Fruit fly (Drosophila melanogaster) whole organism, embryonic: ENCODE data around the gene MP1.

Source experiments
- Aef1 ChIP-seq: fragments of 200-800 bp; sonication (Bioruptor generic); IDR thresholded peaks from 3 replicates; pipeline ENCODE4 v1.3.6; 2022; ENCODE audit warnings: missing biosample characterization, missing genetic modification characterization
- CG10565 ChIP-seq: fragments of 200-800 bp; sonication (Bioruptor generic); optimal IDR thresholded peaks from 3 replicates; lab custom pipeline; 2016; ENCODE audit warnings: missing biosample characterization, mild to moderate bottlenecking, missing genetic modification characterization
- CG12219 ChIP-seq: fragments of 200-800 bp; sonication (Bioruptor generic); optimal IDR thresholded peaks from 3 replicates; lab custom pipeline; 2018; ENCODE audit warnings: missing biosample characterization, mild to moderate bottlenecking, missing genetic modification characterization
- CG14014 ChIP-seq: fragments of 200-800 bp; sonication (Bioruptor generic); IDR thresholded peaks from 2 replicates; pipeline ENCODE4 v1.3.6; 2022; ENCODE audit warnings: missing biosample characterization, missing genetic modification characterization
- CG15011 ChIP-seq: fragments of 200-800 bp; sonication (Bioruptor generic); optimal IDR thresholded peaks from 3 replicates; lab custom pipeline; 2018; ENCODE audit warnings: missing biosample characterization, mild to moderate bottlenecking, missing genetic modification characterization
- CG17328 ChIP-seq: fragments of 200-800 bp; sonication (Bioruptor generic); IDR thresholded peaks from 2 replicates; pipeline ENCODE4 v1.3.6; 2022; ENCODE audit warnings: missing biosample characterization, missing genetic modification characterization
- CG17829 ChIP-seq: fragments of 200-800 bp; optimal IDR thresholded peaks from 2 replicates; lab custom pipeline; 2019; ENCODE audit warnings: missing biosample characterization, mild to moderate bottlenecking, missing genetic modification characterization, moderate library complexity
- CG18599 ChIP-seq: fragments of 200-800 bp; sonication (Bioruptor generic); optimal IDR thresholded peaks from 3 replicates; lab custom pipeline; 2017; ENCODE audit warnings: missing biosample characterization, missing genetic modification characterization, mild to moderate bottlenecking, moderate library complexity, missing genetic modification reagents
- CG2129 ChIP-seq: fragments of 200-800 bp; sonication (Bioruptor generic); IDR thresholded peaks from 2 replicates; pipeline ENCODE4 v1.3.6; 2022; ENCODE audit warnings: missing biosample characterization, missing genetic modification characterization; ENCODE audit not compliant: partially characterized antibody
- CG4282 ChIP-seq: fragments of 200-800 bp; sonication (Bioruptor generic); optimal IDR thresholded peaks from 2 replicates; lab custom pipeline; 2016; ENCODE audit warnings: missing biosample characterization, missing genetic modification characterization
- CG43689 ChIP-seq: fragments of 200-800 bp; sonication (Bioruptor generic); IDR thresholded peaks from 2 replicates; pipeline ENCODE4 v1.3.6; 2022; ENCODE audit warnings: missing biosample characterization, missing genetic modification characterization
- CG4730 ChIP-seq: fragments of 200-800 bp; sonication (Bioruptor generic); IDR thresholded peaks from 2 replicates; pipeline ENCODE4 v1.3.6; 2022; ENCODE audit warnings: missing biosample characterization, missing genetic modification characterization
- CG4854 ChIP-seq: fragments of 200-800 bp; sonication (Bioruptor generic); optimal IDR thresholded peaks from 2 replicates; lab custom pipeline; 2016; ENCODE audit warnings: missing biosample characterization, missing genetic modification characterization, inconsistent platforms
- CG5245 ChIP-seq: fragments of 200-800 bp; sonication (Bioruptor generic); optimal IDR thresholded peaks from 3 replicates; lab custom pipeline; 2016; ENCODE audit warnings: missing biosample characterization, missing genetic modification characterization
- CG5953 ChIP-seq: fragments of 200-800 bp; sonication (Bioruptor generic); IDR thresholded peaks from 2 replicates; pipeline ENCODE4 v1.3.6; 2022; ENCODE audit warnings: missing biosample characterization, missing genetic modification characterization
- CG6175 ChIP-seq: fragments of 200-800 bp; sonication (Bioruptor generic); IDR thresholded peaks from 3 replicates; pipeline ENCODE4 v1.3.6; 2022; ENCODE audit warnings: missing biosample characterization, missing genetic modification characterization
- CG6791 ChIP-seq: fragments of 200-800 bp; sonication (Bioruptor generic); IDR thresholded peaks from 3 replicates; pipeline ENCODE4 v1.3.6; 2022; ENCODE audit warnings: missing biosample characterization, missing genetic modification characterization; ENCODE audit not compliant: partially characterized antibody
- CHES-1-like ChIP-seq: fragments of 200-800 bp; sonication (Bioruptor generic); optimal IDR thresholded peaks from 2 replicates; lab custom pipeline; 2016; ENCODE audit warnings: missing biosample characterization, missing genetic modification characterization
- D ChIP-seq, 2 experiments: fragments of 200-800 bp in 1 of 2; fragments of >200 bp in 1 of 2; sonication (Bioruptor generic) in 1 of 2; optimal IDR thresholded peaks; 2 replicates in 1 of 2; 3 replicates in 1 of 2; lab custom pipeline; 2017; ENCODE audit warnings: mild to moderate bottlenecking in 1 of 2, missing biosample characterization in 1 of 2, missing genetic modification characterization in 1 of 2, missing genetic modification reagents in 1 of 2
- Dbx ChIP-seq: fragments of 200-800 bp; sonication (Bioruptor generic); IDR thresholded peaks from 3 replicates; pipeline ENCODE4 v1.3.6; 2022; ENCODE audit warnings: missing biosample characterization, missing genetic modification characterization
- Dip3 ChIP-seq: fragments of 200-800 bp; sonication (Bioruptor generic); optimal IDR thresholded peaks from 3 replicates; lab custom pipeline; 2016; ENCODE audit warnings: missing biosample characterization, missing genetic modification characterization
- Hr78 ChIP-seq, 2 experiments: fragments of 200-800 bp in 1 of 2; fragments of >200 bp in 1 of 2; sonication (Bioruptor generic) in 1 of 2; optimal IDR thresholded peaks; 2 replicates each; lab custom pipeline; 2017 to 2019; ENCODE audit warnings: missing biosample characterization in 2 of 2, missing genetic modification characterization in 2 of 2, mild to moderate bottlenecking in 1 of 2, moderate library complexity in 1 of 2
- Jarid2 ChIP-seq: fragments of 200-800 bp; sonication (Bioruptor generic); optimal IDR thresholded peaks from 3 replicates; lab custom pipeline; 2017; ENCODE audit warnings: mild to moderate bottlenecking, missing biosample characterization, missing genetic modification reagents, missing genetic modification characterization
- NC2β ChIP-seq: fragments of 200-800 bp; sonication (Bioruptor generic); optimal IDR thresholded peaks from 2 replicates; lab custom pipeline; 2016; ENCODE audit warnings: missing biosample characterization, missing genetic modification characterization
- Nf-YB ChIP-seq: fragments of 200-800 bp; sonication (Bioruptor generic); optimal IDR thresholded peaks from 3 replicates; lab custom pipeline; 2019; ENCODE audit warnings: missing biosample characterization, mild to moderate bottlenecking, missing genetic modification characterization, moderate library complexity
- Sox102F ChIP-seq: fragments of 200-800 bp; sonication (Bioruptor generic); optimal IDR thresholded peaks from 2 replicates; lab custom pipeline; 2018; ENCODE audit warnings: missing biosample characterization, mild to moderate bottlenecking, missing genetic modification characterization, moderate library complexity
- Sry-δ ChIP-seq: fragments of 200-800 bp; sonication (Bioruptor generic); optimal IDR thresholded peaks from 2 replicates; lab custom pipeline; 2016; ENCODE audit warnings: missing biosample characterization, missing genetic modification characterization
- ash1 ChIP-seq: fragments of 200-800 bp; sonication (Bioruptor generic); optimal IDR thresholded peaks from 2 replicates; lab custom pipeline; 2018; ENCODE audit warnings: missing biosample characterization, mild to moderate bottlenecking, missing genetic modification characterization
- az2 ChIP-seq: fragments of 200-800 bp; sonication (Bioruptor generic); optimal IDR thresholded peaks from 3 replicates; lab custom pipeline; 2016; ENCODE audit warnings: missing biosample characterization, missing genetic modification characterization
- bigmax ChIP-seq: fragments of 200-800 bp; sonication (Bioruptor generic); optimal IDR thresholded peaks from 2 replicates; lab custom pipeline; 2018; ENCODE audit warnings: missing biosample characterization, mild to moderate bottlenecking, missing genetic modification characterization
- crol ChIP-seq: fragments of 200-800 bp; sonication (Bioruptor generic); IDR thresholded peaks from 2 replicates; pipeline ENCODE4 v1.3.6; 2022; ENCODE audit warnings: missing biosample characterization, missing genetic modification characterization
- dmrt11E ChIP-seq: fragments of 200-800 bp; sonication (Bioruptor generic); optimal IDR thresholded peaks from 3 replicates; lab custom pipeline; 2018; ENCODE audit warnings: missing biosample characterization, mild to moderate bottlenecking, missing genetic modification characterization, moderate library complexity
- ftz-f1 ChIP-seq: fragments of 200-800 bp; sonication (Bioruptor generic); optimal IDR thresholded peaks from 2 replicates; lab custom pipeline; 2016; ENCODE audit warnings: missing biosample characterization, missing genetic modification characterization
- gce ChIP-seq: fragments of 200-800 bp; sonication (Bioruptor generic); IDR thresholded peaks from 3 replicates; pipeline ENCODE4 v1.3.6; 2022; ENCODE audit warnings: missing biosample characterization, missing genetic modification characterization
- gcm ChIP-seq: fragments of 200-800 bp; sonication (Bioruptor generic); optimal IDR thresholded peaks from 2 replicates; lab custom pipeline; 2019; ENCODE audit warnings: missing biosample characterization, mild to moderate bottlenecking, missing genetic modification characterization, moderate library complexity
- gcm2 ChIP-seq: fragments of 200-800 bp; sonication (Bioruptor generic); optimal IDR thresholded peaks from 2 replicates; lab custom pipeline; 2016; ENCODE audit warnings: missing biosample characterization, missing genetic modification characterization
- hkb ChIP-seq, 2 experiments: fragments of 200-800 bp in 1 of 2; fragments of >200 bp in 1 of 2; sonication (Bioruptor generic) in 1 of 2; IDR thresholded peaks in 1 of 2; optimal IDR thresholded peaks in 1 of 2; 2 replicates each; pipeline versions ENCODE4 v1.3.6 to Lab custom; 2017 to 2022; ENCODE audit warnings: missing biosample characterization in 1 of 2, missing genetic modification characterization in 1 of 2
- inv ChIP-seq: fragments of 200-800 bp; sonication (Bioruptor generic); IDR thresholded peaks from 2 replicates; pipeline ENCODE4 v1.3.6; 2022; ENCODE audit warnings: missing biosample characterization, missing genetic modification characterization; ENCODE audit not compliant: partially characterized antibody
- knrl ChIP-seq: fragments of 200-800 bp; sonication (Bioruptor generic); IDR thresholded peaks from 3 replicates; pipeline ENCODE4 v1.3.6; 2022; ENCODE audit warnings: missing biosample characterization, missing genetic modification characterization; ENCODE audit not compliant: partially characterized antibody
- lab ChIP-seq: fragments of 200-800 bp; sonication (Bioruptor generic); optimal IDR thresholded peaks from 3 replicates; lab custom pipeline; 2017; ENCODE audit warnings: missing biosample characterization, missing genetic modification characterization, mild to moderate bottlenecking, moderate library complexity, missing genetic modification reagents
- nerfin-1 ChIP-seq: fragments of 200-800 bp; sonication (Bioruptor generic); optimal IDR thresholded peaks from 3 replicates; lab custom pipeline; 2019; ENCODE audit warnings: missing biosample characterization, mild to moderate bottlenecking, missing genetic modification characterization, moderate library complexity
- org-1 ChIP-seq: fragments of 200-800 bp; sonication (Bioruptor generic); optimal IDR thresholded peaks from 2 replicates; lab custom pipeline; 2017; ENCODE audit warnings: missing biosample characterization, missing genetic modification characterization
- pfk ChIP-seq: fragments of 200-800 bp; sonication (Bioruptor generic); optimal IDR thresholded peaks from 2 replicates; lab custom pipeline; 2018; ENCODE audit warnings: missing biosample characterization, mild to moderate bottlenecking, missing genetic modification characterization, moderate library complexity
- sim ChIP-seq: fragments of 200-800 bp; sonication (Bioruptor generic); IDR thresholded peaks from 2 replicates; pipeline ENCODE4 v1.3.6; 2022; ENCODE audit warnings: missing biosample characterization, missing genetic modification characterization
- sisA ChIP-seq: fragments of 200-800 bp; sonication (Bioruptor generic); IDR thresholded peaks from 2 replicates; pipeline ENCODE4 v1.3.6; 2022; ENCODE audit warnings: missing biosample characterization, missing genetic modification characterization
- tap ChIP-seq: fragments of 200-800 bp; optimal IDR thresholded peaks from 3 replicates; lab custom pipeline; 2019; ENCODE audit warnings: missing biosample characterization, mild to moderate bottlenecking, missing genetic modification characterization, moderate library complexity
- tin ChIP-seq: fragments of 200-800 bp; sonication (Bioruptor generic); optimal IDR thresholded peaks from 3 replicates; lab custom pipeline; 2016; ENCODE audit warnings: missing biosample characterization, missing genetic modification characterization
- toy ChIP-seq: fragments of 200-800 bp; sonication (Bioruptor generic); IDR thresholded peaks from 2 replicates; pipeline ENCODE4 v1.3.6; 2022; ENCODE audit warnings: missing biosample characterization, missing genetic modification characterization
- ttk ChIP-seq: fragments of 200-800 bp; sonication (Bioruptor generic); IDR thresholded peaks from 2 replicates; pipeline ENCODE4 v2.1.2; 2022; ENCODE audit warnings: missing biosample characterization, missing genetic modification characterization
- zfh2 ChIP-seq: fragments of 200-800 bp; sonication (Bioruptor generic); optimal IDR thresholded peaks from 2 replicates; lab custom pipeline; 2016; ENCODE audit warnings: missing biosample characterization, missing genetic modification characterization

The MP1 gene

dm6 chr3R:4333964-4334363, 26.3 kb downstream of the MP1 start, which contains the start of gene CG9776 (continued):
- TF ChIP-seq ash1 (GFP tag; lab: Kevin White, UChicago) (no peak), gce (GFP tag; lab: Robert Waterston, UW) (0 out of 3 replicates have a peak, but pooled peaks have one; percentile 10), tap (tag; lab: Kevin White, UChicago) (no peak), CG6175 (GFP tag; lab: Robert Waterston, UW) (no peak), CG18599 (no peak), CG4730 (GFP tag; lab: Robert Waterston, UW) (no peak), Nf-YB (no peak), org-1 (GFP tag; lab: Kevin White, UChicago) (no peak), ftz-f1 (peak; percentile 54), Sox102F (GFP tag; lab: Kevin White, UChicago) (no peak), tin (GFP tag; lab: Kevin White, UChicago) (peak; percentile 47), NC2β (GFP tag; lab: Kevin White, UChicago) (peak; percentile 67), toy (no peak), CG6791 (GFP tag; lab: Robert Waterston, UW) (peak; percentile 99), CG5953 (GFP tag; lab: Robert Waterston, UW) (no peak), Aef1 (GFP tag; lab: Robert Waterston, UW) (no peak), pfk (GFP tag; lab: Kevin White, UChicago) (no peak), CG4854 (GFP tag; lab: Kevin White, UChicago) (no peak), CG15011 (GFP tag; lab: Kevin White, UChicago) (no peak), CG17328 (peak; percentile 38; the same call in 1 of the 2 replicates), CG4282 (GFP tag; lab: Kevin White, UChicago) (peak; percentile 54), CG10565 (GFP tag; lab: Kevin White, UChicago) (no peak), bigmax (peak; percentile 29), Dip3 (GFP tag; lab: Kevin White, UChicago) (peak; percentile 57), inv (GFP tag; lab: Robert Waterston, UW) (peak; percentile 98), sim (no peak), CG43689 (GFP tag; lab: Robert Waterston, UW) (no peak), hkb (optimal IDR thresholded peaks at IDR 0.05; lab: Kevin White, UChicago) (peak; percentile 30), hkb (GFP tag; IDR thresholded peaks at IDR 0.05; lab: Robert Waterston, UW) (peak; percentile 84), az2 (GFP tag; lab: Kevin White, UChicago) (peak; percentile 62), dmrt11E (tag; lab: Kevin White, UChicago) (peak; percentile 65), D (optimal IDR thresholded peaks at IDR 0.05; lab: Kevin White, UChicago) (no peak), D (GFP tag; optimal IDR thresholded peaks at IDR 0.05; lab: Kevin White, UChicago) (peak; percentile 20), CG17829 (tag; lab: Kevin White, UChicago) (peak; percentile 82), crol (GFP tag; lab: Robert Waterston, UW) (no peak), Jarid2 (GFP tag; lab: Kevin White, UChicago) (no peak), CG5245 (GFP tag; lab: Kevin White, UChicago) (no peak), gcm2 (GFP tag; lab: Kevin White, UChicago) (no peak), lab (GFP tag; lab: Kevin White, UChicago) (no peak), CG2129 (GFP tag; lab: Robert Waterston, UW) (peak; percentile 91), ttk (GFP tag; lab: Robert Waterston, UW) (no peak), CG14014 (GFP tag; lab: Robert Waterston, UW) (no peak), gcm (GFP tag; lab: Kevin White, UChicago) (no peak), sisA (GFP tag; lab: Robert Waterston, UW) (no peak; the same call in 1 of the 2 replicates), CHES-1-like (peak; percentile 73), CG12219 (no peak), Sry-δ (GFP tag; lab: Kevin White, UChicago) (peak; percentile 89), Dbx (GFP tag; lab: Robert Waterston, UW) (peak; percentile 75), Hr78 (GFP tag; optimal IDR thresholded peaks at IDR 0.05; lab: Kevin White, UChicago) (peak in 1 of 2 experiments; percentile 27), zfh2 (GFP tag; lab: Kevin White, UChicago) (peak; percentile 55), nerfin-1 (tag; lab: Kevin White, UChicago) (no peak), knrl (GFP tag; lab: Robert Waterston, UW) (peak; percentile 98)
